Fruit fly (Drosophila melanogaster): Measurements from ENCODE around the gene Syx5.

- TF ChIP-seq CG12768 (GFP tag; optimal IDR thresholded peaks at IDR 0.05) (no peak), cic (GFP tag; optimal IDR thresholded peaks at IDR 0.05) (no peak), bab1 (GFP tag; optimal IDR thresholded peaks at IDR 0.05) (no peak)
Measured at dm6 chr2L:16357865-16358264, 50.7 kb downstream of the Syx5 start.

Data from whole organism, adult.